Fruit fly (Drosophila melanogaster): ENCODE data around the gene CG46312.

DNA sequence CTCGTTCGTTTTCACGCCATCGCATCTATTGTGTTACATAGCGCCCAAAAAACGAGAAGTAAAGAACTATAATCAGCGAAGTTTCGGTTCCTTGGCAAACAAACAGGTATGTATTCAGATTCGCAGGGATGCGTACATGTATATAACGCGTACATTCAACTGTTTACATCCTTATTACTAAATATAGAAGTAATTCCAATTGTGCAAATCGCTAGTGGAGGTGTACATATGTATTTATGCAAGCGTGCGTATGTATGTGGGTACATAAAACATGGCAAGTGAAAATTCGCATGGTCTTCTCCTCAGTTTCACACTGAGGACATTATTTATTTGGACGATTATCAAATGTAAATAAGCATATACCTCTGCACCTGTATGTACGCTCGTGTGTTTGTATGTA lies 50.2 kb downstream of the CG46312 start:
- TF ChIP-seq dmrt93B (GFP tag; optimal IDR thresholded peaks at IDR 0.05) (no peak), pan (optimal IDR thresholded peaks at IDR 0.05) (no peak), usp (GFP tag; optimal IDR thresholded peaks at IDR 0.05) (no peak), tai (GFP tag; optimal IDR thresholded peaks at IDR 0.05) (no peak), h (GFP tag; optimal IDR thresholded peaks at IDR 0.05) (no peak), rgr (GFP tag; optimal IDR thresholded peaks at IDR 0.05) (no peak), woc (GFP tag; optimal IDR thresholded peaks at IDR 0.05) (no peak), sv (GFP tag; optimal IDR thresholded peaks at IDR 0.05) (no peak)
